Fruit fly (Drosophila melanogaster): ENCODE results near the gene Cpr65Eb.

The Cpr65Eb gene

dm6 chr3L:7125289-7125955 lies 36.8 kb upstream of the Cpr65Eb start, which contains the start of the genes msl-3 and BBS1 (continued):
- TF ChIP-seq Mes4 (GFP tag; optimal IDR thresholded peaks at IDR 0.05) (no peak), CG13624 (GFP tag; optimal IDR thresholded peaks at IDR 0.05) (no peak), CG14965 (GFP tag; optimal IDR thresholded peaks at IDR 0.05; ENCODE audit: borderline replicate concordance) (no peak), zen (tag; optimal IDR thresholded peaks at IDR 0.05) (peak; percentile 28), CG10366 (GFP tag; IDR thresholded peaks at IDR 0.05) (no peak), sens (GFP tag) (peak; percentile 73), nau (GFP tag; optimal IDR thresholded peaks at IDR 0.05) (no peak), NK7.1 (GFP tag; optimal IDR thresholded peaks at IDR 0.05) (no peak), ase (GFP tag; IDR thresholded peaks at IDR 0.05) (no peak), CG11723 (GFP tag; optimal IDR thresholded peaks at IDR 0.05) (no peak), CG7786 (GFP tag; optimal IDR thresholded peaks at IDR 0.05) (no peak), Opbp (GFP tag; IDR thresholded peaks at IDR 0.05; ENCODE audit: partially characterized antibody) (peak; percentile 74), dimm (GFP tag; IDR thresholded peaks at IDR 0.05) (no peak), CG6654 (GFP tag; optimal IDR thresholded peaks at IDR 0.05) (no peak), bigmax (GFP tag; optimal IDR thresholded peaks at IDR 0.05) (no peak), sna (GFP tag; IDR thresholded peaks at IDR 0.05; ENCODE audit: partially characterized antibody) (peak; percentile 29; the same call in 1 of the 2 replicates), Lhr (GFP tag; optimal IDR thresholded peaks at IDR 0.05) (peak; percentile 28), pan (optimal IDR thresholded peaks at IDR 0.05) (no peak), pan (GFP tag; optimal IDR thresholded peaks at IDR 0.05 in 1 of 2, IDR thresholded peaks at IDR 0.05 in 1 of 2) (no peak), CG14050 (GFP tag; IDR thresholded peaks at IDR 0.05) (no peak), CG7556 (GFP tag; optimal IDR thresholded peaks at IDR 0.05) (no peak), Poxn (GFP tag; IDR thresholded peaks at IDR 0.05) (no peak), CG4707 (GFP tag; optimal IDR thresholded peaks at IDR 0.05) (no peak), nmo (GFP tag; optimal IDR thresholded peaks at IDR 0.05) (peak; percentile 55), Xrp1 (GFP tag; IDR thresholded peaks at IDR 0.05) (no peak), NC2β (GFP tag; optimal IDR thresholded peaks at IDR 0.05) (no peak), HLHmδ (GFP tag; optimal IDR thresholded peaks at IDR 0.05) (no peak), Mrtf (GFP tag; IDR thresholded peaks at IDR 0.05) (no peak), CG13296 (GFP tag; optimal IDR thresholded peaks at IDR 0.05) (no peak), NFAT (GFP tag; IDR thresholded peaks at IDR 0.05) (no peak), jigr1 (GFP tag; IDR thresholded peaks at IDR 0.05) (no peak), luna (GFP tag; optimal IDR thresholded peaks at IDR 0.05) (no peak), CG5245 (GFP tag; optimal IDR thresholded peaks at IDR 0.05) (no peak), CG8478 (optimal IDR thresholded peaks at IDR 0.05) (no peak), CG6689 (GFP tag; IDR thresholded peaks at IDR 0.05) (no peak), Bgb (GFP tag; IDR thresholded peaks at IDR 0.05; ENCODE audit: partially characterized antibody) (peak; percentile 66; the same call in 1 of the 2 replicates), CG13287 (GFP tag; IDR thresholded peaks at IDR 0.05; ENCODE audit: partially characterized antibody) (peak; percentile 82), CG4854 (GFP tag; optimal IDR thresholded peaks at IDR 0.05) (no peak), fru (optimal IDR thresholded peaks at IDR 0.05) (no peak), Dip3 (GFP tag; optimal IDR thresholded peaks at IDR 0.05) (no peak), CG1792 (GFP tag; optimal IDR thresholded peaks at IDR 0.05) (no peak), shn (GFP tag; optimal IDR thresholded peaks at IDR 0.05) (no peak), CG18262 (tag; optimal IDR thresholded peaks at IDR 0.05) (no peak), CG6272 (GFP tag; IDR thresholded peaks at IDR 0.05) (no peak), esg (GFP tag; conservative IDR thresholded peaks at IDR 0.05) (no peak), CG17361 (GFP tag; IDR thresholded peaks at IDR 0.05) (no peak), CG5953 (GFP tag; IDR thresholded peaks at IDR 0.05) (no peak), CG8089 (GFP tag; optimal IDR thresholded peaks at IDR 0.05) (no peak), CkIIα-i1 (GFP tag; IDR thresholded peaks at IDR 0.05) (no peak), CG1832 (GFP tag; optimal IDR thresholded peaks at IDR 0.05) (no peak), Hand (GFP tag; optimal IDR thresholded peaks at IDR 0.05) (no peak), lmd (GFP tag; IDR thresholded peaks at IDR 0.05) (no peak)

All from whole organism, embryonic.